Worm (Caenorhabditis elegans): ENCODE measurements around the gene cyp-14A2.

cyp-14A2 gene

ce11 chrX:13251914-13252434 is 17.5 kb downstream of the cyp-14A2 start, which contains the start of gene nhr-32:
TSS of gene nhr-32 (plus strand) at chrX:13251964.
- TF ChIP-seq F10E7.11 (tag; optimal IDR thresholded peaks at IDR 0.05) (no peak), akir-1 (GFP tag; optimal IDR thresholded peaks at IDR 0.05) (no peak), nhr-80 (tag; optimal IDR thresholded peaks at IDR 0.05) (no peak), ekl-4 (GFP tag; IDR thresholded peaks at IDR 0.05) (no peak), xnd-1 (tag; optimal IDR thresholded peaks at IDR 0.05) (no peak), egrh-3 (GFP tag; IDR thresholded peaks at IDR 0.05) (no peak), ama-1 (optimal IDR thresholded peaks at IDR 0.05) (no peak), ama-1 (GFP tag; optimal IDR thresholded peaks at IDR 0.05) (no peak), let-526 (GFP tag; IDR thresholded peaks at IDR 0.05) (no peak), egl-44 (GFP tag; IDR thresholded peaks at IDR 0.05) (no peak), cebp-1 (GFP tag; IDR thresholded peaks at IDR 0.05) (no peak), cebp-1 (tag; optimal IDR thresholded peaks at IDR 0.05) (no peak), ztf-3 (GFP tag; optimal IDR thresholded peaks at IDR 0.05) (no peak), snpc-3.4 (tag; optimal IDR thresholded peaks at IDR 0.05) (no peak), repo-1 (tag; optimal IDR thresholded peaks at IDR 0.05) (no peak)

ce11 chrX:13251354-13251843 is 18.1 kb downstream of the cyp-14A2 start:
- TF ChIP-seq bed-1 (GFP tag; IDR thresholded peaks at IDR 0.05): no peak
- TF ChIP-seq K11D2.4 (GFP tag; IDR thresholded peaks at IDR 0.05): no peak
- TF ChIP-seq ceh-27 (GFP tag; optimal IDR thresholded peaks at IDR 0.05): peak; percentile 74
- TF ChIP-seq K12H6.12 (tag; optimal IDR thresholded peaks at IDR 0.05): peak; percentile 61
- TF ChIP-seq mel-28 (tag; optimal IDR thresholded peaks at IDR 0.05; ENCODE audit: borderline replicate concordance): no peak
- no peak for TF ChIP-seq xnd-1 (tag; optimal IDR thresholded peaks at IDR 0.05)
- TF ChIP-seq lir-1 (GFP tag; conservative IDR thresholded peaks at IDR 0.05): no peak
- TF ChIP-seq nhr-80 (tag; optimal IDR thresholded peaks at IDR 0.05): peak; percentile 74
- no peak for TF ChIP-seq pha-4 (tag; optimal IDR thresholded peaks at IDR 0.05)
- TF ChIP-seq lsl-1 (GFP tag; optimal IDR thresholded peaks at IDR 0.05): no peak
- TF ChIP-seq B0336.3 (GFP tag; IDR thresholded peaks at IDR 0.05): 0 out of 2 replicates have a peak, but pooled peaks have one; percentile 24
- no peak for TF ChIP-seq snpc-1.1 (tag; optimal IDR thresholded peaks at IDR 0.05; ENCODE audit: insufficient read depth)
- TF ChIP-seq cebp-1 (GFP tag; IDR thresholded peaks at IDR 0.05): no peak
- peak; percentile 60 for TF ChIP-seq cebp-1 (tag; optimal IDR thresholded peaks at IDR 0.05)
- TF ChIP-seq tbp1 (GFP tag; optimal IDR thresholded peaks at IDR 0.05): peak; percentile 25
- peak; percentile 71; the same call in 1 of the 2 replicates for TF ChIP-seq hmg-1.2 (GFP tag; IDR thresholded peaks at IDR 0.05)
- no peak for TF ChIP-seq rec-8 (tag; optimal IDR thresholded peaks at IDR 0.05)
- TF ChIP-seq F22D6.2 (tag; optimal IDR thresholded peaks at IDR 0.05): no peak
- TF ChIP-seq lin-40 (tag; optimal IDR thresholded peaks at IDR 0.05): peak; percentile 48

ce11 chrX:13250163-13250562 is 19.3 kb downstream of the cyp-14A2 start:
- no peak for TF ChIP-seq aptf-3 (GFP tag; IDR thresholded peaks at IDR 0.05)
- no peak for TF ChIP-seq sdz-38 (tag; optimal IDR thresholded peaks at IDR 0.05)
- no peak for TF ChIP-seq ets-4 (GFP tag; optimal IDR thresholded peaks at IDR 0.05)
- 0 out of 2 replicates have a peak, but pooled peaks have one; percentile 21 for TF ChIP-seq cebp-1 (GFP tag; IDR thresholded peaks at IDR 0.05)
- TF ChIP-seq cebp-1 (tag; optimal IDR thresholded peaks at IDR 0.05): peak; percentile 45
- TF ChIP-seq bed-2 (GFP tag; IDR thresholded peaks at IDR 0.05): no peak
- TF ChIP-seq ceh-100 (GFP tag; IDR thresholded peaks at IDR 0.05): no peak
- TF ChIP-seq Y95B8A.8 (GFP tag; IDR thresholded peaks at IDR 0.05): no peak
- no peak for TF ChIP-seq K12H6.12 (tag; optimal IDR thresholded peaks at IDR 0.05)
- TF ChIP-seq atf-7 (tag; optimal IDR thresholded peaks at IDR 0.05): peak; percentile 38
- no peak for TF ChIP-seq pbrm-1 (GFP tag; IDR thresholded peaks at IDR 0.05)
- no peak for TF ChIP-seq mcd-1 (GFP tag; IDR thresholded peaks at IDR 0.05)
- TF ChIP-seq hsf-1 (GFP tag; IDR thresholded peaks at IDR 0.05): no peak
- peak; percentile 12 for TF ChIP-seq snpc-3.4 (tag; optimal IDR thresholded peaks at IDR 0.05)
- TF ChIP-seq C06A6.2 (GFP tag; conservative IDR thresholded peaks at IDR 0.05): no peak
- TF ChIP-seq tbp1 (GFP tag; optimal IDR thresholded peaks at IDR 0.05): peak; percentile 12
- peak; percentile 16 for TF ChIP-seq repo-1 (tag; optimal IDR thresholded peaks at IDR 0.05)
- TF ChIP-seq F55B11.4 (tag; optimal IDR thresholded peaks at IDR 0.05; ENCODE audit: borderline replicate concordance, insufficient read depth): no peak
- TF ChIP-seq him-1 (tag; optimal IDR thresholded peaks at IDR 0.05): no peak
- TF ChIP-seq nhr-80 (tag; optimal IDR thresholded peaks at IDR 0.05): peak; percentile 89
- peak; percentile 38; the same call in 1 of the 2 replicates for TF ChIP-seq dox-1 (GFP tag; IDR thresholded peaks at IDR 0.05)
- TF ChIP-seq sptf-2 (GFP tag; optimal IDR thresholded peaks at IDR 0.05): no peak
- TF ChIP-seq egrh-3 (GFP tag; IDR thresholded peaks at IDR 0.05): no peak
- TF ChIP-seq pha-4 (tag; optimal IDR thresholded peaks at IDR 0.05): peak; percentile 90
